Worm (Caenorhabditis elegans): ENCODE results near the gene T25G12.6.

T25G12.6 gene

DNA sequence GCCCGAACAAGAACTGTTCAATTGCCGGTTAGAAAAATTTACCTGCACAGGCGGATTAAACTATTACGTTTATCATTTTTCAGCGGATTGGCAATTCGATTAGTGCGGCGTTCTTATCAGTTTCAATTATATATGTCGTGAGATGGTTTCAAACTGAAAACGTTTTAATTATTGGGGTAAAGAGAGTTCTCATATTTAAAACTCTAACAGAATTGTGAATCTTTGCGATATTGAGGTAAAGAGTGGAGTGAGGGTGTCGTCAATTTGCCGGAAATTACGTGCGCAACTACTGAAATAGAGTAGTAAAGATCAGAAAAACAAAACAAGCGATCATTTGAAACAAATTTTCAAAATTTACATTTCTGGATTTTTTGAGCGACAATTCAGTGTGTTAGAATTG, at the start of gene T25G12.6:
TSS of gene T25G12.6 (minus strand) at position 101 of the 400 bp plus-strand sequence.
- TF ChIP-seq unc-62 (GFP tag; optimal IDR thresholded peaks at IDR 0.05), result no peak

DNA sequence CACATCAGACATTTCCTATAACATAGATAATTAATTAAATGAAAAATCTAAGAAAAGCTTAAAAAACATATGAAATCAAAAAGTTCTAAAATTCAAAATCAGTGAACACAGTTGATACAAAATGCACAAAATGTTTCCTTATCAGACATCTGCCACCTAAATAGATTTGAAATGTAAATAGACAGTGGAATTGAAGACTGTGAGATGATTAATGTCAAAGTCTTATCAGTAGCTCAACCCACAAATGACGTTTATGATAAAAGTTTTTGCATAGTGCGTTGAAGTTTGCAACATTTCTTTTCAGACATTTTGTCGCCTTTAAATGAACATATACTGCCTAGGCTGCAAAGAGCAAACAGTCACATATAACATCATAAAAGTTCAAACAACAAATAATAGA, 26.8 kb upstream of the T25G12.6 start, which contains the start of gene Y40C7B.4:
TSS of gene Y40C7B.4 (minus strand) at position 19 of the 400 bp plus-strand sequence.
- no peak for TF ChIP-seq unc-62 (GFP tag; optimal IDR thresholded peaks at IDR 0.05)

DNA sequence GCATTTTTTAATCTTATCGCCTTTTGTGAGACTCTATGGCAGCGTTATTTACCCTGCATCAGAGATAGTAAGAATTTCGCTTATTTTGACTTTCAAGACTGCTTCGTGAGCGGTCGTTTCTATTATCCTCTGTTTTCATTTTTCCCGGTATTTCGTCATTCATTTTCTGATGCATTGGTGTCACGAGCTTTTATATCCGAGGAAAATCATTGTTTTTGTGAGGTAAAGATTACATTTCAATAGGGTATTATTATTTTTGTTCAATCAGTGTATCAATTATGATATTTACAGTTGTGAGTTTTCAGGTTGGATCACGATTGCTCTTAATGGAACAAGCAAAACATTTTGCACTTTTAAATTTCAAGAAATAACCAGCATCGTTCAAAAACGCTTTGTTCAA, 17.3 kb upstream of the T25G12.6 start:
- no peak for TF ChIP-seq unc-62 (GFP tag; optimal IDR thresholded peaks at IDR 0.05)

DNA sequence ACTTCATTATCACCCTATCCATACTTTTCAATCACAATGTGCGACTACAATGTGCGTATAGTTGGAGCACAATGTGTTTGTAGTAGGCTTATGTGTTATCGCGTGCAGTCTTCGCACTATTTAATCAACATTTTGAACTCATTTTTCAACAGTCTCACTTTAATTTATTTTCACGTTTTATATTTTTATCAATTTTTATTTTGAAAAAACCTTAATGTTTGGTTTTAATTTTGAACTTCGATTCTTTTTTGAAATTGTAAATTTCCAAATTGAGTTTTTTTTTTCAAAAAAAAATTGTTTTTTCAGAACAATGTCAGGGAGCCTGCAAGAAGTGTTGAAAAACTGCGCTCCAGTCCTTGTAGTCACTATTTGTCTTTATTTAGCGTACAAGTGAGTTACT, 13.0 kb upstream of the T25G12.6 start, which contains the start of gene T25G12.13:
TSS of gene T25G12.13 (plus strand) at position 301 of the 400 bp plus-strand sequence.
- no peak for TF ChIP-seq unc-62 (GFP tag; optimal IDR thresholded peaks at IDR 0.05)

DNA sequence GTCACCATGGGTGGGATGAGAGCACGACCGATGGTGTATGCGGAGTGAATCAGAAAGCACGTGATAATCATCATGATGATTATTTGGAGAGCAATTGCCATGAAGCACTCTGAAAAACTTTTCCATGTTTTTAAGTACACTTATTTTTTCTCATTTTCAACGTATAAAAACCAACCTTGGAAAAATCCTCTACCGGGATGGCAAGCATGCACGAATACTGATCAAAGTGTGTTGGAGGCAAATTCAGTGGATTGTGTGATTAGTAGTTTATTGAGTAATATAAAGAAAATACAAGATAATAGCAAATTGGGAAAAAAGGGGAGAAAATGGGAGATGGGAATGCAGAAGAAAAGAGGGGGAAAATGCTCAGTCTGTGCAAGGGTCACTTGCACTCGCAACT, 7.4 kb upstream of the T25G12.6 start, which contains the start of gene T25G12.11:
TSS of gene T25G12.11 (minus strand) at position 101 of the 400 bp plus-strand sequence.
- TF ChIP-seq unc-62 (GFP tag; optimal IDR thresholded peaks at IDR 0.05), result no peak

DNA sequence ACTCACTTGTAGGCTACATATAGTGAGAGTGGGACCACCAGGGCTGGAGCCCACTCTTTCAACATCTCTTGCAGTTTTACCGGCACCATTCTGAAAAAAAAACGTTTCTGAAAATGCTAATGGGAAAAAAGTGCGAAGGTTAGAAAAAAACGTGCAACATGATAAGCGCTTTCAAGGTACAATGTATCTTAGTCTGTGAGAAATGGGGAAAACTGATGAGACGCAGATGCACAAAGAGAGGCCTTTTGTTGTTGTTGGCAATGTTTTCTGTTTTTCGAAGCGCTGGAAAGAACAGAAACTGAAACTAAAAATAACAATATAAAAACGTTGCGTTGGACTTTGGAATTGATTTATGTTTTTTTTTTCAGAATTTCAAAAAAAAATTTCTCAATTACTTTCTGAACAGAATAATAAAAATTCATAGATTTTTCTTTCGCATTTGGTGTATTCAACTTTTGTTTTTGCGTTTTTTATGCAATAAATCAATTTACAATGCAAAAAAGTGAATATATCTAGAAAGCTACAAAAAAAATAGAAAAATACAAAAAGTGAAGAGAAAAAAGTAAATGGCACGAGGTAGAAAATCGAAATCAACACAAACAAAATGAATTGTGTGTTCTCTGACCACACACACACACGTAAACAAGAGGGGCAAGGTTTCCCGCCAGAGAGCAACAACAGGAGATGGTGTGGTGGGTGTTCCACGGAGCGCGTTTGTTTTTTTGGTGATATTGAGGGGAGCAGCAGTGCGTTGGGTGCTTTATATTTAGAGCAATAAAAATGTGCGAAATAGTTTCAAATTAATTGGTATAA, 5.9 kb upstream of the T25G12.6 start, which contains the start of gene dhs-30:
TSS of gene dhs-30 (minus strand) at position 90 of the 813 bp plus-strand sequence.
- no peak for TF ChIP-seq unc-62 (GFP tag; optimal IDR thresholded peaks at IDR 0.05)

DNA sequence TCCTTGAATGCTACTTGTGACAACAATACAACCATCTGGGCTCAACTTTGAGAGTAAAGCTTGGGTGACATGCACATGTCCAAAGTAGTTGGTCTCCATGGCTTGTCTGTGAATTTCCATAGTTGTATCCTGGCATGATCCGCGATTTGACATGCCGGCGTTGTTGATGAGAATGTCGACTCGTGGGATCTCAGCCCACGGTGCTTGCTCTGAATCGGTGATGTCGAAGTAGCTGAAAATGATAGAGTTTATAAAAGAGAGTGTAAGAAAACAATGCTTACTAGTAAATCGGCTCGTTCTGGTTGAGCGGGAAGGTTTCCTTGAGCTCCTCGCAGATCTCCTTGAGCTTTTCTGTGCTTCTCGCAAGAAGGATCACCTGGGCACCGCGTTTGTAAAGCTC, 5.0 kb upstream of the T25G12.6 start:
- no peak for TF ChIP-seq unc-62 (GFP tag; optimal IDR thresholded peaks at IDR 0.05)

DNA sequence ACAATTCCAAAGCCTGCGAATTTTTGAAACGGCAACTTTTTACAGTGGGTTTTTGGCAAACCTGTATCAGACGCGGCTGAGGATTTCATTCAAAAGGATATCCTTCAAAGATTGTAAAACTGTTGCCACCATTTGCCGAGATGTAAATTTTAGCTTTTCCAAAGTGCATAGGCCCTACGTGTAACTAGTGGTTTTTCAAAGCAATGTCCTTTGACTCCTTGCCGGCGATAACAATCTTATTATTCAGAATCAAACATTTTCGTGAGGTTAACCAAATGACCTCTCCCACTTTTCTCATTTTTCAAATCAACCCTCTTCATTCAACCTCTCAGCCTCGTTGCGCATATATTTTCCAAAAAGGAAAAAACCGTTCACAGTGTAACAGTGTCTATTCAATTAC, 1.3 kb upstream of the T25G12.6 start, which contains the start of gene T25G12.3:
TSS of gene T25G12.3 (plus strand) at position 301 of the 400 bp plus-strand sequence.
- no peak for TF ChIP-seq unc-62 (GFP tag; optimal IDR thresholded peaks at IDR 0.05)

DNA sequence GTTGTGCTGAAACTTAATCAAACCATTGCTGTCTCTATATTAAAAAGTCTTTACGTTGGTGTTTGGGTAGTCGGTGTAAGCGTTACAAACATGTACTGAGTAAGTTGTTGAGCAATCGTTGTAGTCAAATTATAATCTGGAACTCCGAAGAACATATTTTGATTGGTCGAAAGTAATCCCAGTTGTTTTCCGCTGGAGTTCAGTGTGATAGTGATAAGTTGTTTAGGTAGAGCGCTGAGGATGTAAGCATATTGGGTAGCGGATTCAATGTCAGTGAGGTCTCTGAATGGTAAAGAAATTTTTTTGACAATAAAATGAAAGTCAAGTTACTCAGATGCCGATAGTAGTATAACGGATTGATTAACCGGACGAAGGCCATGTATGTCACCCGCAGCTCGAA, 2.6 kb downstream of the T25G12.6 start:
- TF ChIP-seq unc-62 (GFP tag; optimal IDR thresholded peaks at IDR 0.05), result no peak

DNA sequence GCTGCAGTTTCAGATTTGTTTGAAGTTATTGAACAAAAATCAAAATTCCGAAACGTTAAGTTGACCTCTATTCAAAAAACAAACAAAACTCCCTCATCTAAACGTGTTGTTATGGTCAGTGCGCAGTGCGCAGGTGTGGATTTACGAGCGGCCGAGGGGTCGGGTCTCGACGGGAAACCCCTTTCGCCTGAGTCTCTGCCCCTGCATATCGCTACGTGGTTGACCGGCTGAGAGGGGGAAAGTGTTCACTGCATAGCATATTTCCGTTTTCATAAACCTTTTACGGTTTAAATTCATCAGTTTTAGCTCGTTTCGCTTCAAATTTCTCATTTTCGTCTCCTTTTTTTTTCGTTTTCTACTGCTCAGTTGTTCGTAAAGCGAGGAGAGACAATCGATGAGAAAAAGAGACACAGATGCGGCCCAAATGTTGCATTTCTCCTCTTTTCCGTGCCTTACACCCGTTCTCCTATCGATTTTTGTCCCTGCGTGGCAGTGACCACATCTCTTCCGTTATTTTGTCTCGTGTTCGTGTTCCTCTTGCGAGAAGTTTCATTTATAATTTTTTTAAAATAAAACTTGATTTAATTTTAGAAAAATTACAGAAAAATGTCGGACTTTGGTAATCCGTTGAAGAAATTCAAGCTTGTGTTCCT, 8.0 kb downstream of the T25G12.6 start, which contains the start of gene rab-6.2:
TSS of gene rab-6.2 (plus strand) at position 603 of the 653 bp plus-strand sequence.
- no peak for TF ChIP-seq unc-62 (GFP tag; optimal IDR thresholded peaks at IDR 0.05)

DNA sequence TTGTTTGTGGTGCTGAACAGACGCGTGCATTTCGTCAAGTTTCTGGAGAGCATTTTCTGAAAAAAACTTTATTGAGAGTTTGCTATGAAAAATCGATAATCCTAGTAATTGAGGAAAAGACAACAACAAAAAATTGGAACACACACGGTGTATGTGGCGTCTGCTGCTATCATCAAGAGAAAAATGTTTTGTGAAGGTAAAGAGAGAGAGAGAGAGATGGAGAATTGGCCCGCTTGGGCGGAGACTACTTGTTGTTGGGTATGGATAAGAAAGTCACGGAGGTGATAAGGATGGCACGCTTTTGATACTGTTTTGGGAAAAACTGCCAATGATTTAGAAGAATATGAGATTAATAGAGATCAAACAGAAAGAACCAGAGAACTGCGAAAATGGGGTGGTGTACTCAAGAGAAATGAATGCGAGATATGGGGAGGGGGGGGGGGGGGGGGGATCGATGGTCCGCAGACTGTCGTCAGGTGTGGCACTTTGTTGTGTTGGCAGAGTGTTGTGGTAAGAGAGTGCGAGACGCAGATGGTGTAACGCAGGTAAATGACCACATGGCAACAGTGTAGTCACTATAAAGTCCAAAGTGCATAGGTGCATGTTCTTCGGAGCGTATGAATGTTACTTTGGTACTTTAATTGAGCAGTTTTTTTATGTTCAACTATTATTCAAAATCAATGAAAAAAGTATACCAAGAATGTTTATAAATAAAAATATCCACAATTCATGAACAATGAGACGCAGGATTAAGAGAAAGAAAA, 12.8 kb downstream of the T25G12.6 start, which contains the start of gene acdh-7:
TSS of gene acdh-7 (minus strand) at position 56 of the 764 bp plus-strand sequence.
- no peak for TF ChIP-seq unc-62 (GFP tag; optimal IDR thresholded peaks at IDR 0.05)

DNA sequence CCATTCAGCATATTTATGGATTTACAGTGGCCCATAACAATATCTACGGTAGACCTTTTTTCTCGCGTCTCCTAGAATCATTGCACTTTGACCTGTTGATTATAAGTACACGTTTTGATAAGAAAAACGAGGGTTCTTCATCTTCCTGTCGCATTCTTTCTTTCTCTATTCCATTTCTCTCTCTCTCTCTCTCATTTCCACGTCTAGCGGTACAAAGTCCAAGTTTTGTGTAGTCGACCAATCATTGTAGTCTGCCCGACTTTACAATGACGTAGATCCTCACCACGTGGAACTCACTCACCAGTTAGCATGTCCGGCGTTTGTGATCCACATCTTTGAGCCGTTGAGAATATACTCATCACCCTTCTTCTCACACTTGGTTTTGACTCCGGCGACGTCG, 13.8 kb downstream of the T25G12.6 start:
- TF ChIP-seq unc-62 (GFP tag; optimal IDR thresholded peaks at IDR 0.05), result no peak

DNA sequence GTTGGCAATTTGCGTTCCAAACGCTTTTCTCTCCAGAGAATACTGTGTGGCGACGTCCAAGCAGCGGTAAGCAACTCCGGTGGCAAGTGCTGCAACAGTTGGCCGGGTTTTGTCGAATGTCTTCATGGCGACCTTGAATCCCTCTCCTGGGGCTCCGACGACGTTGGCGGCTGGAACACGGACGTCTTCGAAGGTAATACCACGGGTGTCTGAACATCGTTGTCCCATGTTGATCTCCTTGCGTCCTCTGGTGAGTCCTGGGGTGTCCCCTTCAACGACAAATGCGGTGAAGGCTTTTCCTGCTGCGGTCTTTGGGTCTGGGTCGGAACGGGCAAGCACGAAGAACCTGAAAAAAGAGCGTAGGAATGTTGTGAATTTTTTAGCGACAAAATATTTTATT, 14.3 kb downstream of the T25G12.6 start:
- TF ChIP-seq unc-62 (GFP tag; optimal IDR thresholded peaks at IDR 0.05), result no peak

DNA sequence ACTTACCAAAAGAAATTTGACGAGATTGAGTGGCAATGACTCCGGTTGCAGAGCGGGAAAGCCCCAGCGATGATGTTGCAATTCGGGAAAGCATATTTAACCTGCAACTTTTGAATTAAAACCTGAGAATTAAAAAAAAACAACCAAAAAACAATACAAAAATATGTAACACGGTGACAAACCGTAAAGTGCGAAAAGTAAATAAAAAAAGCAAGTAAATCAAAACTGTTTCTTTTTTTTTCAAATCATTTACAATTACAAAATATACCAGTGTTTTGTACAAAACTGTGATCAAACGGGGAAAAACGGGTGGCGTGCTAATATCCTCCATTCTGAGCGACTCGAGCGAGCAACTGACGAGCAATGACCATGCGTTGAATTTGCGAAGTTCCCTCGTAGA, 15.2 kb downstream of the T25G12.6 start, which contains the start of gene acdh-10:
TSS of gene acdh-10 (minus strand) at position 101 of the 400 bp plus-strand sequence.
- TF ChIP-seq unc-62 (GFP tag; optimal IDR thresholded peaks at IDR 0.05), result no peak

DNA sequence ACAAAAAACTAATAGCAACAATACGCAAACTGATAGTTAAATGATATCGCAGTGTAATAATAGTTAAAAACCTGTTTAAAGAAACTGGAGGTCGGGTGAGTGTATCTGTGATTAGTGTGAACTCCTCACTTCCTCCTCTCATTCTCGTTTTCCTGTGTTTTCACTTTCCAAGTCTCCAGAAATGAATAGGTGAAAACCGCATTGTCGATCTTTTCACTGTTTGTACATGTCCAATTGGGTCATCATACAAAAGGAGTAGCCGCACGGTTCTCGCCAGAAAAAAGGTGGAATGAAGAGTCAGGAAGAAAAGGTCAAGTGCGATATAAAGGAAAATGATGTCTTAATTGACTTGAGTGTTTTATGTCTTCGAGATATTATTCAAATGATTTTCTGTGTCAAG, 18.5 kb downstream of the T25G12.6 start:
- TF ChIP-seq unc-62 (GFP tag; optimal IDR thresholded peaks at IDR 0.05), result no peak

DNA sequence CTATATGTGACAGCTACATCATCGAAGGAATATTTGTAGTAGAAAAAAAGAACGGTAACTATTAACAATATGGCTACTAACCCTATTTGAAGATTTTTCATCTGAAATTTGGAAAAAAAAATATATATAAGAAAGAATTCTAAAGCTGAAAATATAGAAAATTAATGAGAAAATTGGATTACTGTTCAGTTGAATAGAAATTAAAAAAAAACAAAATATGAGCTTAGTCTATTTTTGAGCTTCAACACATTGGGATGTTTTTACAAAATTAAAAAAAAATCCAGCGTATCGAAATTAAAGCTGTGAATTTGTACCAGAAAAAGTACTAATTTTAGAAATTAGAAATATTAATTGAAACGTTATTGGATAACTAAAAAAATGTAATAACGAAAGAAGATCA, 20.7 kb downstream of the T25G12.6 start, which contains the start of gene T08G2.2:
TSS of gene T08G2.2 (minus strand) at position 101 of the 400 bp plus-strand sequence.
- TF ChIP-seq unc-62 (GFP tag; optimal IDR thresholded peaks at IDR 0.05), result no peak

All from whole organism, dauer.